Fruit fly (Drosophila melanogaster): ENCODE data around the gene CkIIalpha-i1.

CkIIalpha-i1 gene

DNA sequence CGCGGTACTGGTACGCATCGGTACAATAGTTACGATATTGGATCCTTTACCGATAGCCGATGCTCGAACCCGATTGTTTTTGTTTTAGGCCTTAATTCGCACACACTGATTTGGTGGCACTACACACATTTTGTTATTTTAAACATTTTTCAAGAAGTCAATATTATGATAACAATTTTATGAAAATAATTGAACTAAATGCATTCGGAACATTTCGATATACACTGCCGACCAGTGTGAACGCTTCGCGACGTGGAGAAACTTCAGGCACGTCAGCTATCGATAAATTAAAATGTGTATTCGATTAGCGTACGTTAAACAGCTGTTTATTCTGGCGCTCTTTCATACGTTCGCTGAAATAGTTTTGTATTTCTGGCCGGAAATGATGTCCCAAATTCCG, 15.4 kb downstream of the CkIIalpha-i1 start, which contains the start of gene CG12713 (continued):
- peak; percentile 30 for TF ChIP-seq ftz-f1 (GFP tag; optimal IDR thresholded peaks at IDR 0.05)

DNA sequence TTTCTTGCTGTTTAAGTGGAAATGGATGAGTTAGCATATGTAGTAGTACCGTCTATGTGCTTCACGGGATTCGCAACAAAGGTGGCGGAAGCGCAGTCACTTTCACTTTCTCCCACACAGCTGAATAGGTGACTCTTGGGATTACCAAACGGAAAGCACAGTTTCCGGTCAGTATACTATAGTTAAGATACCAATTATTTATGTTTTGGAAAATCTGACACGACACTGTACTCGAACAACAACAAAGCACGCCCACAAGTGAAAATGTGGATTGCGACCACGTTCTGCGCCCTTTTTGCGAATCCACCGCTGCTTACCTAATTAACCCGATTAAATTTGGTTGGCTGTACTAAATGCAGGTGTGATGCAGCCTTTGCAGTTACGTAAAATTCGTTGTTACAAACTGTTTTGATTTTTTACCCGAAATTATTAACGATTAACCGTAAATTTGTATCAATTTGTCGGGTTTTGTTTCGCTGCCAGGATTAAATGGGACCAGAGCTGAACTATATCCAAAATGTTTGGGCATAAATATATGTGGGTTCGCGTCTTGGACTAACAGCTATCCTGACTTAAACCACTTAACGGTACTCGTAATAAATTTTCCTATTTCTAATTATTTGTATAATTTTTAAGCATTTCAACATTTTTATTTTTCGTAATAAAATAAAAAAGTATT, 18.2 kb downstream of the CkIIalpha-i1 start, which contains the start of gene CG18081:
Gene CG18081 (minus strand): TSS at position 512 of the 679 bp plus-strand sequence.
- no peak for TF ChIP-seq H2.0 (GFP tag; IDR thresholded peaks at IDR 0.05)
- TF ChIP-seq peb (GFP tag; IDR thresholded peaks at IDR 0.05), result no peak
- TF ChIP-seq CG18599 (GFP tag; optimal IDR thresholded peaks at IDR 0.05), result no peak
- TF ChIP-seq ken (GFP tag; IDR thresholded peaks at IDR 0.05), result no peak
- TF ChIP-seq Doc3 (GFP tag; IDR thresholded peaks at IDR 0.05; ENCODE audit: partially characterized antibody), result no peak
- TF ChIP-seq CG11723 (GFP tag; optimal IDR thresholded peaks at IDR 0.05), result no peak
- no peak for TF ChIP-seq CG1647 (GFP tag; optimal IDR thresholded peaks at IDR 0.05)
- peak in 1 of 2 experiments; percentile 47 for TF ChIP-seq eve (GFP tag; optimal IDR thresholded peaks at IDR 0.05)
- no peak for TF ChIP-seq hth (optimal IDR thresholded peaks at IDR 0.05)
- no peak for TF ChIP-seq psq (GFP tag; optimal IDR thresholded peaks at IDR 0.05)
- TF ChIP-seq CG15269 (tag; optimal IDR thresholded peaks at IDR 0.05), result no peak
- no peak for TF ChIP-seq Dfd (GFP tag; optimal IDR thresholded peaks at IDR 0.05)
- TF ChIP-seq lov (optimal IDR thresholded peaks at IDR 0.05), result no peak
- TF ChIP-seq lov (GFP tag; IDR thresholded peaks at IDR 0.05), result no peak
- TF ChIP-seq insv (GFP tag; optimal IDR thresholded peaks at IDR 0.05), result no peak
- no peak for TF ChIP-seq NC2β (GFP tag; optimal IDR thresholded peaks at IDR 0.05)
- TF ChIP-seq danr (GFP tag; IDR thresholded peaks at IDR 0.05), result no peak
- TF ChIP-seq seq (GFP tag; IDR thresholded peaks at IDR 0.05), result no peak
- TF ChIP-seq Sry-δ (GFP tag; optimal IDR thresholded peaks at IDR 0.05), result peak; percentile 20
- peak; percentile 27 for TF ChIP-seq CG2116 (GFP tag; optimal IDR thresholded peaks at IDR 0.05)
- TF ChIP-seq CG8290 (GFP tag; optimal IDR thresholded peaks at IDR 0.05), result no peak
- TF ChIP-seq CG8290 (tag; optimal IDR thresholded peaks at IDR 0.05), result peak in 1 of 2 experiments; percentile 62
- TF ChIP-seq GATAe (GFP tag; conservative IDR thresholded peaks at IDR 0.05), result no peak
- TF ChIP-seq CG5245 (GFP tag; optimal IDR thresholded peaks at IDR 0.05), result no peak
- TF ChIP-seq CG14441 (GFP tag; IDR thresholded peaks at IDR 0.05), result no peak
- TF ChIP-seq zfh2 (GFP tag; optimal IDR thresholded peaks at IDR 0.05), result no peak
- no peak for TF ChIP-seq CG3281 (GFP tag; optimal IDR thresholded peaks at IDR 0.05)
- TF ChIP-seq CG6854 (GFP tag; optimal IDR thresholded peaks at IDR 0.05), result no peak
- TF ChIP-seq ssp (GFP tag; IDR thresholded peaks at IDR 0.05), result no peak
- TF ChIP-seq Ets97D (GFP tag; optimal IDR thresholded peaks at IDR 0.05), result peak; percentile 24
- no peak for TF ChIP-seq chm (GFP tag; IDR thresholded peaks at IDR 0.05)
- TF ChIP-seq CG17912 (GFP tag; optimal IDR thresholded peaks at IDR 0.05), result no peak
- no peak for TF ChIP-seq Ptx1 (GFP tag; IDR thresholded peaks at IDR 0.05)
- TF ChIP-seq CG17568 (GFP tag; optimal IDR thresholded peaks at IDR 0.05), result no peak
- TF ChIP-seq sna (GFP tag; IDR thresholded peaks at IDR 0.05; ENCODE audit: partially characterized antibody), result no peak
- no peak for TF ChIP-seq Jarid2 (GFP tag; optimal IDR thresholded peaks at IDR 0.05)
- TF ChIP-seq CG4820 (GFP tag; optimal IDR thresholded peaks at IDR 0.05), result no peak
- TF ChIP-seq CG32772 (GFP tag; IDR thresholded peaks at IDR 0.05), result no peak
- TF ChIP-seq CG14667 (GFP tag; IDR thresholded peaks at IDR 0.05), result no peak
- no peak for TF ChIP-seq CG16863 (GFP tag; optimal IDR thresholded peaks at IDR 0.05)
- TF ChIP-seq Hr51 (GFP tag; optimal IDR thresholded peaks at IDR 0.05), result no peak
- TF ChIP-seq Spps (tag; optimal IDR thresholded peaks at IDR 0.05), result no peak
- no peak for TF ChIP-seq Sox100B (GFP tag; optimal IDR thresholded peaks at IDR 0.05)
- TF ChIP-seq CG18764 (GFP tag; optimal IDR thresholded peaks at IDR 0.05), result no peak
- no peak for TF ChIP-seq CG17612 (GFP tag; IDR thresholded peaks at IDR 0.05)
- no peak for TF ChIP-seq ase (GFP tag; IDR thresholded peaks at IDR 0.05)
- TF ChIP-seq CG14860 (GFP tag; IDR thresholded peaks at IDR 0.05; ENCODE audit: partially characterized antibody), result no peak
- TF ChIP-seq CG17385 (GFP tag; optimal IDR thresholded peaks at IDR 0.05), result no peak
- TF ChIP-seq MESR4 (GFP tag; optimal IDR thresholded peaks at IDR 0.05), result peak; percentile 82
